Worm (Caenorhabditis elegans): ENCODE measurements around the gene BE0003N10.6.

The BE0003N10.6 gene

DNA sequence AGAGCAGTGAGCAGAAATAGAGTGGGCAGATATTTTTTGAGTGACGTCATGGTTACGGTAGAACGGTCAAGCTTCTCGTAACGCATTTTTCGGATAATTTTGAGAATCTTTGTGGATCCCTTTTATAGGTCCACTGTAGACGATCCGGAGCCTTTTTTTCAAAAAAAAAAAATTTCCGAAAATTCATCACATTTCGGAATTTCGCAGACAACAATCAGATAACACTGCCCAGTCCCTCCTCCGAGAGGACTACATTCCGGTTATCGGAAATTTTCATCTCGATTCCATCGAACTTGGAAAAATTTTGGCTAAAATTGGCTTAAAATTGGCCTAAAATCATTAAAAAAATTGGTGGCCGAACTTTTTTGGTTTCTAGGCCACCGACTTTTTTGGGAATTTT lies at the start of gene BE0003N10.6:
BE0003N10.6 (minus strand) TSS at position 101 of the 400 bp plus-strand sequence.
- TF ChIP-seq nhr-2 (tag; optimal IDR thresholded peaks at IDR 0.05) (no peak), ceh-39 (tag; optimal IDR thresholded peaks at IDR 0.05) (no peak), ztf-11 (tag; optimal IDR thresholded peaks at IDR 0.05) (no peak), snpc-4 (tag; optimal IDR thresholded peaks at IDR 0.05) (no peak), nhr-28 (tag; optimal IDR thresholded peaks at IDR 0.05) (no peak), nhr-12 (tag; optimal IDR thresholded peaks at IDR 0.05) (no peak), zip-8 (tag; optimal IDR thresholded peaks at IDR 0.05) (no peak), sem-2 (GFP tag; optimal IDR thresholded peaks at IDR 0.05) (no peak), ceh-43 (GFP tag; optimal IDR thresholded peaks at IDR 0.05) (no peak), blmp-1 (tag; optimal IDR thresholded peaks at IDR 0.05) (no peak), lsy-2 (tag; optimal IDR thresholded peaks at IDR 0.05) (no peak), lin-32 (GFP tag; optimal IDR thresholded peaks at IDR 0.05) (no peak), hlh-1 (tag; optimal IDR thresholded peaks at IDR 0.05) (no peak), pha-4 (tag; optimal IDR thresholded peaks at IDR 0.05) (no peak), drap-1 (GFP tag; optimal IDR thresholded peaks at IDR 0.05) (no peak), nhr-76 (tag; optimal IDR thresholded peaks at IDR 0.05) (no peak), lin-13 (tag; optimal IDR thresholded peaks at IDR 0.05) (no peak), bed-3 (GFP tag; optimal IDR thresholded peaks at IDR 0.05) (no peak)

ce11 chrIII:1102908-1103307 lies 43.0 kb upstream of the BE0003N10.6 start, which contains the start of gene exc-6:
Gene exc-6 (plus strand): TSS chrIII:1103208.
- TF ChIP-seq nhr-12 (tag; optimal IDR thresholded peaks at IDR 0.05) (no peak), sptf-1 (tag; optimal IDR thresholded peaks at IDR 0.05) (no peak), ceh-43 (GFP tag; optimal IDR thresholded peaks at IDR 0.05) (no peak), lin-13 (tag; optimal IDR thresholded peaks at IDR 0.05) (no peak), unc-120 (tag; optimal IDR thresholded peaks at IDR 0.05; ENCODE audit: poor library complexity, severe bottlenecking) (no peak), mep-1 (tag; optimal IDR thresholded peaks at IDR 0.05) (no peak), bed-3 (GFP tag; optimal IDR thresholded peaks at IDR 0.05) (no peak), ceh-39 (tag; optimal IDR thresholded peaks at IDR 0.05) (no peak), ces-1 (GFP tag; optimal IDR thresholded peaks at IDR 0.05) (no peak), unc-39 (tag; optimal IDR thresholded peaks at IDR 0.05) (no peak), elt-1 (tag; optimal IDR thresholded peaks at IDR 0.05; ENCODE audit: borderline replicate concordance, insufficient read depth) (no peak), zip-8 (tag; optimal IDR thresholded peaks at IDR 0.05) (no peak), unc-62 (GFP tag; optimal IDR thresholded peaks at IDR 0.05) (no peak), cnd-1 (tag; optimal IDR thresholded peaks at IDR 0.05) (no peak), lsy-2 (tag; optimal IDR thresholded peaks at IDR 0.05) (no peak), mls-2 (tag; optimal IDR thresholded peaks at IDR 0.05) (no peak), snpc-4 (tag; optimal IDR thresholded peaks at IDR 0.05) (no peak), pha-4 (tag; optimal IDR thresholded peaks at IDR 0.05) (no peak)

- no peak for TF ChIP-seq ztf-11 (tag; optimal IDR thresholded peaks at IDR 0.05)
- TF ChIP-seq mls-2 (tag; optimal IDR thresholded peaks at IDR 0.05) = no peak
- no peak for TF ChIP-seq elt-3 (tag; optimal IDR thresholded peaks at IDR 0.05)
- no peak for TF ChIP-seq unc-39 (tag; optimal IDR thresholded peaks at IDR 0.05)
- TF ChIP-seq cnd-1 (tag; optimal IDR thresholded peaks at IDR 0.05) = no peak
- TF ChIP-seq ces-1 (GFP tag; optimal IDR thresholded peaks at IDR 0.05) = no peak
- no peak for TF ChIP-seq drap-1 (GFP tag; optimal IDR thresholded peaks at IDR 0.05)
- TF ChIP-seq tbx-8 (GFP tag; optimal IDR thresholded peaks at IDR 0.05) = no peak
- TF ChIP-seq nhr-2 (tag; optimal IDR thresholded peaks at IDR 0.05) = no peak
- TF ChIP-seq hlh-1 (tag; optimal IDR thresholded peaks at IDR 0.05) = no peak
- no peak for TF ChIP-seq pha-4 (tag; optimal IDR thresholded peaks at IDR 0.05)
- TF ChIP-seq ceh-83 (GFP tag; optimal IDR thresholded peaks at IDR 0.05) = no peak
- no peak for TF ChIP-seq flh-1 (GFP tag; optimal IDR thresholded peaks at IDR 0.05)
Measured at ce11 chrIII:1099523-1099922, 39.7 kb upstream of the BE0003N10.6 start.

ce11 chrIII:1094391-1094790 lies 34.5 kb upstream of the BE0003N10.6 start:
- no peak for TF ChIP-seq unc-39 (tag; optimal IDR thresholded peaks at IDR 0.05)
- no peak for TF ChIP-seq nhr-237 (tag; optimal IDR thresholded peaks at IDR 0.05)
- no peak for TF ChIP-seq elt-1 (tag; optimal IDR thresholded peaks at IDR 0.05; ENCODE audit: borderline replicate concordance, insufficient read depth)
- no peak for TF ChIP-seq snpc-4 (tag; optimal IDR thresholded peaks at IDR 0.05)
- no peak for TF ChIP-seq mep-1 (tag; optimal IDR thresholded peaks at IDR 0.05)
- TF ChIP-seq blmp-1 (tag; optimal IDR thresholded peaks at IDR 0.05) = no peak

DNA sequence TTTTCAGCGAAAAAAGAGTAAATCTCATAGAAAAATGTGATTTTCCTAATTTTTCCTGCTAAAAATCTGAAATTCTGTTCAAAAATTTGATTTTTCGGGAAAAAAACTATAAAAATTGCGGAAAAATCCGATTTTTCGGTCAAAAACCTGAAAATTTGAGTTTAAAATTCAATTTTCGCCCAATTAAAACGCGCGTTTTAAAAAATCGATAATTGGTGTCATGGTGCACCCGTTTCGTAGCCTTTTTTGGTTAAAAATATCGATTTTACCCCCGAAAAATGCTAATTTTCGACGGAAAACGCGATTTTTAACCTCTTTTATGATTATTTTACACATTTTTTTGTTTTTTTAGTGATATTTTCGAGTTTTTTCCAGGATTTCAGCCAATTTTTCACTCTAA lies 25.1 kb upstream of the BE0003N10.6 start:
- TF ChIP-seq ceh-39 (tag; optimal IDR thresholded peaks at IDR 0.05) = peak; percentile 19
- TF ChIP-seq elt-3 (tag; optimal IDR thresholded peaks at IDR 0.05) = no peak
- TF ChIP-seq cnd-1 (tag; optimal IDR thresholded peaks at IDR 0.05) = no peak
- peak; percentile 52 for TF ChIP-seq ces-1 (GFP tag; optimal IDR thresholded peaks at IDR 0.05)

Data from whole organism, mixed stage, embryonic.